Fruit fly (Drosophila melanogaster): ENCODE measurements around the gene Alp12.

Alp12 gene

dm6 chr2L:19453381-19453780 is 29.5 kb downstream of the Alp12 start, which contains the start of gene Top2 (continued):
- peak; percentile 23 for TF ChIP-seq Camta (GFP tag; optimal IDR thresholded peaks at IDR 0.05)
- no peak for TF ChIP-seq CG18764 (GFP tag; optimal IDR thresholded peaks at IDR 0.05)
- peak; percentile 61 for TF ChIP-seq Doc3 (GFP tag; IDR thresholded peaks at IDR 0.05; ENCODE audit: partially characterized antibody)
- peak; percentile 30; the same call in 1 of the 2 replicates for TF ChIP-seq E2f1 (GFP tag; IDR thresholded peaks at IDR 0.05)
- no peak for TF ChIP-seq odd (GFP tag; optimal IDR thresholded peaks at IDR 0.05)
- 0 out of 3 replicates have a peak, but pooled peaks have one; percentile 8 for TF ChIP-seq CG34422 (GFP tag; IDR thresholded peaks at IDR 0.05)
- peak; percentile 4 for TF ChIP-seq Elba2 (GFP tag; optimal IDR thresholded peaks at IDR 0.05)
- TF ChIP-seq CG11695 (GFP tag; IDR thresholded peaks at IDR 0.05) = no peak
- peak; percentile 41 for TF ChIP-seq Sin3A (optimal IDR thresholded peaks at IDR 0.05)
- no peak for TF ChIP-seq CG8944 (GFP tag; optimal IDR thresholded peaks at IDR 0.05)
- no peak for TF ChIP-seq Atf-2 (GFP tag; optimal IDR thresholded peaks at IDR 0.05)
- peak; percentile 94 for TF ChIP-seq CG6791 (GFP tag; IDR thresholded peaks at IDR 0.05; ENCODE audit: partially characterized antibody)
- no peak for TF ChIP-seq wek (GFP tag; optimal IDR thresholded peaks at IDR 0.05)
- peak; percentile 73 for TF ChIP-seq her (GFP tag; optimal IDR thresholded peaks at IDR 0.05)
- peak; percentile 83 for TF ChIP-seq CG42726 (GFP tag; IDR thresholded peaks at IDR 0.05; ENCODE audit: partially characterized antibody)
- no peak for TF ChIP-seq Doc2 (GFP tag; IDR thresholded peaks at IDR 0.05)
- TF ChIP-seq tin (GFP tag; optimal IDR thresholded peaks at IDR 0.05) = peak; percentile 48
- TF ChIP-seq D (optimal IDR thresholded peaks at IDR 0.05) = no peak
- TF ChIP-seq D (GFP tag; optimal IDR thresholded peaks at IDR 0.05) = no peak
- peak; percentile 27 for TF ChIP-seq gsb-n (tag; optimal IDR thresholded peaks at IDR 0.05)
- TF ChIP-seq grau (tag; optimal IDR thresholded peaks at IDR 0.05) = peak; percentile 55
- peak; percentile 54 for TF ChIP-seq B-H2 (GFP tag; optimal IDR thresholded peaks at IDR 0.05)
- TF ChIP-seq unpg (GFP tag; optimal IDR thresholded peaks at IDR 0.05) = peak; percentile 2
- TF ChIP-seq MTF-1 (GFP tag; optimal IDR thresholded peaks at IDR 0.05; ENCODE audit: borderline replicate concordance) = no peak
- peak; percentile 53; the same call in 1 of the 2 replicates for TF ChIP-seq nerfin-2 (GFP tag; IDR thresholded peaks at IDR 0.05; ENCODE audit: partially characterized antibody)
- peak; percentile 3 for TF ChIP-seq Dad (GFP tag; optimal IDR thresholded peaks at IDR 0.05)
- TF ChIP-seq CG7271 (tag; optimal IDR thresholded peaks at IDR 0.05) = peak; percentile 18
- TF ChIP-seq repo (GFP tag; optimal IDR thresholded peaks at IDR 0.05) = peak; percentile 7
- peak; percentile 55; the same call in 1 of the 2 replicates for TF ChIP-seq CG3847 (GFP tag; IDR thresholded peaks at IDR 0.05)
- TF ChIP-seq CG17829 (tag; optimal IDR thresholded peaks at IDR 0.05) = peak; percentile 74
- no peak for TF ChIP-seq cg (GFP tag; optimal IDR thresholded peaks at IDR 0.05)
- no peak for TF ChIP-seq Taf1 (GFP tag; IDR thresholded peaks at IDR 0.05)
- peak; percentile 47 for TF ChIP-seq CG13123 (GFP tag; optimal IDR thresholded peaks at IDR 0.05)
- peak; percentile 75 for TF ChIP-seq CG11504 (tag; optimal IDR thresholded peaks at IDR 0.05)
- peak; percentile 27 for TF ChIP-seq CG30403 (GFP tag; optimal IDR thresholded peaks at IDR 0.05)
- peak; percentile 30 for TF ChIP-seq shn (GFP tag; optimal IDR thresholded peaks at IDR 0.05)
- no peak for TF ChIP-seq CG3407 (GFP tag; optimal IDR thresholded peaks at IDR 0.05)
- no peak for TF ChIP-seq CG14965 (GFP tag; optimal IDR thresholded peaks at IDR 0.05; ENCODE audit: borderline replicate concordance)
- TF ChIP-seq Opbp (GFP tag; IDR thresholded peaks at IDR 0.05; ENCODE audit: partially characterized antibody) = peak; percentile 88
- peak; percentile 81 for TF ChIP-seq row (GFP tag; IDR thresholded peaks at IDR 0.05)
- TF ChIP-seq CG2120 (GFP tag; optimal IDR thresholded peaks at IDR 0.05) = peak; percentile 58
- TF ChIP-seq oc (tag; optimal IDR thresholded peaks at IDR 0.05) = peak; percentile 22
- TF ChIP-seq ci (GFP tag; IDR thresholded peaks at IDR 0.05) = peak; percentile 34; the same call in 1 of the 3 replicates
- TF ChIP-seq ap (GFP tag; IDR thresholded peaks at IDR 0.05) = no peak
- TF ChIP-seq Sry-β (GFP tag; optimal IDR thresholded peaks at IDR 0.05) = peak; percentile 50
- TF ChIP-seq CG7963 (GFP tag; IDR thresholded peaks at IDR 0.05; ENCODE audit: partially characterized antibody) = peak; percentile 85
- peak; percentile 80 for TF ChIP-seq ato (GFP tag; IDR thresholded peaks at IDR 0.05; ENCODE audit: partially characterized antibody)
- TF ChIP-seq Jarid2 (GFP tag; optimal IDR thresholded peaks at IDR 0.05) = no peak
- peak; percentile 76 for TF ChIP-seq E2f2 (GFP tag; IDR thresholded peaks at IDR 0.05)
- TF ChIP-seq lilli (GFP tag; optimal IDR thresholded peaks at IDR 0.05) = peak; percentile 55
- TF ChIP-seq CG14050 (GFP tag; IDR thresholded peaks at IDR 0.05) = no peak

Data from whole organism, embryonic.